Worm (Caenorhabditis elegans) whole organism, early embryonic: ENCODE measurements around the gene nhr-142.

Experiments
- ets-7 ChIP-seq: sonication (generic microtip); optimal IDR thresholded peaks from 2 replicates; lab custom pipeline; 2016; ENCODE audit warnings: missing genotype, missing genetic modification characterization, missing compliant biosample characterization
- hmbx-1 ChIP-seq: sonication (generic microtip); optimal IDR thresholded peaks from 2 replicates; lab custom pipeline; 2016; ENCODE audit warnings: mild to moderate bottlenecking, missing genetic modification characterization, missing compliant biosample characterization
- hmg-4 ChIP-seq: fragments of 200-800 bp; sonication (Bioruptor generic); optimal IDR thresholded peaks from 2 replicates; lab custom pipeline; 2018; ENCODE audit warnings: mild to moderate bottlenecking, missing genetic modification characterization, missing compliant biosample characterization
- scrt-1 ChIP-seq: fragments of 200-800 bp; sonication (Bioruptor generic); IDR thresholded peaks from 2 replicates; pipeline ENCODE4 v1.3.6; 2022; ENCODE audit warnings: missing genetic modification characterization, missing compliant biosample characterization
- sea-1 ChIP-seq: fragments of 200-800 bp; sonication (Bioruptor generic); conservative IDR thresholded peaks from 2 replicates; pipeline ENCODE4 v1.3.6; 2022; ENCODE audit warnings: missing genetic modification characterization, missing compliant biosample characterization

DNA sequence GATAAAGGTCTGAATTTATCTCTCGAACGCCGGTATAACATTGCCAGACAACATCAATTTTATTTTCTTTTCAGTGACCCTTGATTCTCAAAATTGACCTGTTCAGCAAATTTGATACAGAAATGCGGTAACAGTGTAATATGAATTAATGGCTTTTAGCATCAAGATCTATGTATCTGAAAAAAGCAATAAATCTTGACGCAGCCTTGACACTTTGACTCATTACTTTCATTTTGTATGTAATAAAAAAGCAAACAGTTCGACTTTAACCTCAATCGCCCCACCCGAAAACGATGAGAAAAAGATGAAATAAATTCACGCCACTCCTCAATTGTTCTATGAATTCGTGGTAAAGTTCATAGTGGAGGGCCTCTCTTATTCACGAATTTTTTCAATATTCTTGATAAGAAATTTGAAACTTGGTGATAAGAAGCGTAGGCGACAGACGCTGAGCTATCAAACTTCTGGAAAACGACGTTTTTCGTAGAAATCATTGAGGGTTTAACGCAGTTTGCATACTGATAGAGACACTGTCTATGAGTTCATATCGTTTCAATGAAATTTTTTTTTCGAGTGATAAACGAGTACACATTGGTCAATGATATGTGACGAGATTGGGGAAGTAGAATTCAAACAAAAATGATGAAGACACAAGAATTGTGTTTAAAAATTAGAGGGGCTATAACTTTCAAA lies 31.2 kb upstream of the nhr-142 start:
- TF ChIP-seq sea-1 (GFP tag; lab: Robert Waterston, UW) (no peak), ets-7 (tag; lab: Kevin White, UChicago) (no peak), hmbx-1 (no peak), hmg-4 (GFP tag; lab: Kevin White, UChicago) (no peak), scrt-1 (GFP tag; lab: Robert Waterston, UW) (no peak)
